Worm (Caenorhabditis elegans): Measurements from ENCODE around the gene klc-1.

DNA sequence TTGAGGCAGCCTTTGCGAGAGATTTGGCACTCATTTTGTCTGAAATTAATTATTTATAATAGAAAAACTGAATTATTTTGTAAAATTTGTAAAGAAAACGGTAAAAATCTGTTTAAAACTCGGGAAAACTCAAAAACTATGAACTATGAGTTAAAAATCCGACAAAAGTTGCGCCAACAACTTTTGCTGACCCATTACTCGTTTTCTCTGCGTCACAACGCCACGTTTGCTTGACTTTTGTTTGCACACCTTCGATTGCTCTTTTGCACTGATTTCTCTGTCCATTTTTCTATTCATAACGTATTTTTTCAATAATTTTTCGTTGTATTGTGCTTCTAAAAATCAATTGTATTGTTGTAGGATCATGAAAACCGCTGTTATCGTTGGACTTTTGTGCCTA is 47.3 kb upstream of the klc-1 start, which contains the start of gene fkb-1:
- TF ChIP-seq D1046.2 (GFP tag; IDR thresholded peaks at IDR 0.05) = no peak
- no peak for TF ChIP-seq mxl-3 (GFP tag; optimal IDR thresholded peaks at IDR 0.05)
- no peak for TF ChIP-seq zag-1 (tag; optimal IDR thresholded peaks at IDR 0.05)
- TF ChIP-seq Y105C5A.15 (GFP tag; IDR thresholded peaks at IDR 0.05) = no peak
- peak in 1 of 2 experiments; percentile 96 for TF ChIP-seq unc-62 (GFP tag; optimal IDR thresholded peaks at IDR 0.05 in 1 of 2)
- no peak for TF ChIP-seq unc-62 (tag; optimal IDR thresholded peaks at IDR 0.05)
- no peak for TF ChIP-seq nhr-25 (tag; optimal IDR thresholded peaks at IDR 0.05; ENCODE audit: borderline replicate concordance, insufficient read depth)
- no peak for TF ChIP-seq set-16 (GFP tag; IDR thresholded peaks at IDR 0.05)
- peak; percentile 38 for TF ChIP-seq nhr-6 (tag; optimal IDR thresholded peaks at IDR 0.05)
- no peak for TF ChIP-seq fkh-10 (GFP tag; optimal IDR thresholded peaks at IDR 0.05)
- TF ChIP-seq ceh-82 (tag; optimal IDR thresholded peaks at IDR 0.05) = no peak
- no peak for TF ChIP-seq madf-9 (GFP tag; conservative IDR thresholded peaks at IDR 0.05)
